Fruit fly (Drosophila melanogaster) S2 (cell line): ENCODE measurements around the gene CG10428.

Experiments
- CG8478 ChIP-seq: fragments of >200 bp; optimal IDR thresholded peaks from 2 replicates; lab custom pipeline; 2018
- CTCF ChIP-seq, 2 experiments: fragments of >200 bp; optimal IDR thresholded peaks; 2 replicates each; lab custom pipeline; 2018

DNA sequence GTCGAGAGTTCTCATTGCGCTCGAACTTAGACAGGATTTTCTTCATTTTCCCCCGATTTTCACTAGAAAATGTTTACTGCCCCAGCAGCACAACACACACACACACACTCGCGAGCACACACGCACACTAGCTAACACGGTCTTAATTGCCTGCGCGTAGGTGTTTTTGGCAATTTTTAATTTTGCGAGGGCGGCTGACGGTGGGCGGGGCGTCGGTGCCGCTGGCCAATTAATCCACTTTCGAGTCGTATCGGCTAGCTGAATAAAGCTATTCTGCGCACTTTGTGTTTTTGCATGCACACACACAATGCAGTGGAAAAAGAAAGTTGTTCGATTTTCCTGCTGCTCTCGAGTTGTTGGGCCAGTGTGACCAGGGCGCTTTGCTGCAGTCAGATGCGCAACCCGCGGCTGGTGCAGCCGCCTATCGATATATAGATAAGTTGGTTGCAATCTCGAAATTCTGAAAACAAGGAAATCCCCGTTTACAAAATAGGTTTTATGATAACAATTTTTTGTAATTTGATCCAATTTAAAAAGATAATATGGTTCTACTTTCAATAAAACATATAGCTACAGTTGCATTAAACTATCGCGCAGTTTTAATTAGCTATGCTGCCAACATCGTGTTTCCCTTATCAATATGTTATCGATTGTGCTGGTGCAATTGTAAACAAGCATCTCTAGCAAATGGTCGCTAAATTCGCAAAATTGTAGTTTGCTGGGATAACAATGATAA lies 19.9 kb downstream of the CG10428 start, which contains the start of the genes Nak and Tango6:
- no peak for TF ChIP-seq CG8478 (lab: Kevin White, UChicago)
- TF ChIP-seq CTCF (optimal IDR thresholded peaks at IDR 0.05; lab: Kevin White, UChicago) = no peak
